Worm (Caenorhabditis elegans) whole organism, L1 larva: ENCODE data around the gene sdf-9.

Experiments used
- aha-1 ChIP-seq: fragments of 150-350 bp; optimal IDR thresholded peaks from 2 replicates; lab custom pipeline; 2014; ENCODE audit warnings: missing biosample characterization, missing genetic modification characterization
- aly-2 ChIP-seq: fragments of 150-350 bp; optimal IDR thresholded peaks from 2 replicates; lab custom pipeline; 2014; ENCODE audit warnings: missing biosample characterization, missing genetic modification characterization
- blmp-1 ChIP-seq: fragments of 150-350 bp; optimal IDR thresholded peaks from 2 replicates; lab custom pipeline; 2014; ENCODE audit warnings: missing biosample characterization, missing genetic modification characterization
- ceh-8 ChIP-seq: fragments of 200-800 bp; sonication (Bioruptor generic); optimal IDR thresholded peaks from 2 replicates; lab custom pipeline; 2018; ENCODE audit warnings: mild to moderate bottlenecking, missing genetic modification characterization, moderate library complexity, missing compliant biosample characterization
- dsc-1 ChIP-seq: sonication (generic microtip); optimal IDR thresholded peaks from 2 replicates; lab custom pipeline; 2016; ENCODE audit warnings: mild to moderate bottlenecking, missing genetic modification characterization, missing compliant biosample characterization
- efl-3 ChIP-seq: fragments of 200-800 bp; sonication (Bioruptor generic); optimal IDR thresholded peaks from 2 replicates; lab custom pipeline; 2018; ENCODE audit warnings: mild to moderate bottlenecking, missing genetic modification characterization, missing compliant biosample characterization
- elt-2 ChIP-seq: sonication (generic microtip); optimal IDR thresholded peaks from 2 replicates; lab custom pipeline; 2016; ENCODE audit warnings: missing genetic modification characterization, mild to moderate bottlenecking, inconsistent platforms, missing compliant biosample characterization, missing genetic modification reagents
- fkh-4 ChIP-seq: sonication (generic microtip); optimal IDR thresholded peaks from 2 replicates; lab custom pipeline; 2016; ENCODE audit warnings: missing compliant biosample characterization, missing genetic modification characterization, borderline replicate concordance
- fkh-8 ChIP-seq: sonication (generic microtip); optimal IDR thresholded peaks from 2 replicates; lab custom pipeline; 2016; ENCODE audit warnings: mild to moderate bottlenecking, missing genetic modification characterization, missing compliant biosample characterization
- hpl-2 ChIP-seq: fragments of 150-350 bp; optimal IDR thresholded peaks from 2 replicates; lab custom pipeline; 2014; ENCODE audit warnings: missing biosample characterization, missing genetic modification reagents, missing genetic modification characterization
- isw-1 ChIP-seq: fragments of 200-800 bp; sonication (Bioruptor generic); IDR thresholded peaks from 2 replicates; pipeline ENCODE4 v1.3.6; 2022; ENCODE audit warnings: missing genetic modification characterization, missing compliant biosample characterization
- jun-1 ChIP-seq: fragments of 150-350 bp; optimal IDR thresholded peaks from 2 replicates; lab custom pipeline; 2014; ENCODE audit warnings: missing biosample characterization, missing genetic modification reagents, missing genetic modification characterization
- lin-14 ChIP-seq: fragments of 200-800 bp; sonication (Bioruptor generic); optimal IDR thresholded peaks from 2 replicates; lab custom pipeline; 2018; ENCODE audit warnings: mild to moderate bottlenecking, missing genetic modification characterization, moderate library complexity, missing compliant biosample characterization
- lin-15B ChIP-seq: fragments of 150-350 bp; sonication (generic microtip); optimal IDR thresholded peaks from 3 replicates; lab custom pipeline; 2014; ENCODE audit warnings: missing biosample characterization, missing genetic modification characterization
- lin-35 ChIP-seq, 2 experiments: fragments of 150-350 bp; optimal IDR thresholded peaks; 2 replicates each; lab custom pipeline; 2014; ENCODE audit warnings: missing biosample characterization in 2 of 2, missing genetic modification characterization in 2 of 2, missing genetic modification reagents in 2 of 2
- lir-3 ChIP-seq: sonication (generic microtip); optimal IDR thresholded peaks from 2 replicates; lab custom pipeline; 2016; ENCODE audit warnings: mild to moderate bottlenecking, missing genetic modification characterization, moderate library complexity, missing compliant biosample characterization; ENCODE audit not compliant: poor library complexity
- lsy-2 ChIP-seq, 2 experiments: fragments of 150-350 bp; optimal IDR thresholded peaks; 2 replicates each; lab custom pipeline; 2014; ENCODE audit warnings: missing biosample characterization in 2 of 2, missing genetic modification characterization in 2 of 2
- mdl-1 ChIP-seq, 2 experiments: fragments of 150-350 bp; optimal IDR thresholded peaks; 2 replicates each; lab custom pipeline; 2014 to 2017; ENCODE audit warnings: missing biosample characterization in 2 of 2, missing genetic modification characterization in 2 of 2, inconsistent platforms in 1 of 2
- mep-1 ChIP-seq: fragments of 150-350 bp; optimal IDR thresholded peaks from 2 replicates; lab custom pipeline; 2014; ENCODE audit warnings: missing biosample characterization, missing genetic modification characterization
- nhr-19 ChIP-seq: fragments of 200-800 bp; sonication (Bioruptor generic); conservative IDR thresholded peaks from 2 replicates; pipeline ENCODE4 v1.3.6; 2022; ENCODE audit warnings: missing genetic modification characterization, missing compliant biosample characterization
- nhr-20 ChIP-seq: sonication (generic microtip); optimal IDR thresholded peaks from 2 replicates; lab custom pipeline; 2016; ENCODE audit warnings: mild to moderate bottlenecking, missing genetic modification characterization, missing compliant biosample characterization
- nhr-28 ChIP-seq: fragments of 150-350 bp; optimal IDR thresholded peaks from 2 replicates; lab custom pipeline; 2014; ENCODE audit warnings: missing biosample characterization, missing genetic modification characterization
- nhr-71 ChIP-seq: sonication (generic microtip); optimal IDR thresholded peaks from 2 replicates; lab custom pipeline; 2016; ENCODE audit warnings: mild to moderate bottlenecking, missing genetic modification characterization, moderate library complexity, missing compliant biosample characterization
- nhr-76 ChIP-seq: sonication (generic microtip); optimal IDR thresholded peaks from 2 replicates; lab custom pipeline; 2017; ENCODE audit warnings: missing biosample characterization, missing genetic modification characterization
- nhr-77 ChIP-seq: fragments of 150-350 bp; optimal IDR thresholded peaks from 2 replicates; lab custom pipeline; 2014; ENCODE audit warnings: missing biosample characterization, missing genetic modification characterization
- nhr-85 ChIP-seq: sonication (generic microtip); peaks from one replicate; lab custom pipeline; 2016; ENCODE audit warnings: missing genetic modification characterization, inconsistent platforms, missing compliant biosample characterization
- nhr-90 ChIP-seq: sonication (generic microtip); optimal IDR thresholded peaks from 2 replicates; lab custom pipeline; 2016; ENCODE audit warnings: mild to moderate bottlenecking, missing genetic modification characterization, missing compliant biosample characterization; ENCODE audit not compliant: poor library complexity
- pqm-1 ChIP-seq: sonication (generic microtip); optimal IDR thresholded peaks from 3 replicates; lab custom pipeline; 2017; ENCODE audit warnings: missing biosample characterization, missing genetic modification characterization
- swsn-7 ChIP-seq: sonication (generic microtip); optimal IDR thresholded peaks from 2 replicates; lab custom pipeline; 2016; ENCODE audit warnings: missing genetic modification characterization, missing compliant biosample characterization
- tbx-2 ChIP-seq: sonication (generic microtip); optimal IDR thresholded peaks from 2 replicates; lab custom pipeline; 2016; ENCODE audit warnings: missing genetic modification characterization, missing compliant biosample characterization
- tlp-1 ChIP-seq: fragments of 150-350 bp; optimal IDR thresholded peaks from 2 replicates; lab custom pipeline; 2014; ENCODE audit warnings: missing biosample characterization, missing genetic modification characterization
- unc-130 ChIP-seq: fragments of 150-350 bp; optimal IDR thresholded peaks from 2 replicates; lab custom pipeline; 2017; ENCODE audit warnings: missing biosample characterization, missing genetic modification characterization, inconsistent platforms
- unc-30 ChIP-seq: sonication (generic microtip); optimal IDR thresholded peaks from 2 replicates; lab custom pipeline; 2017; ENCODE audit warnings: missing biosample characterization, missing genetic modification characterization
- zag-1 ChIP-seq: fragments of 150-350 bp; optimal IDR thresholded peaks from 2 replicates; lab custom pipeline; 2014; ENCODE audit warnings: missing biosample characterization, missing genetic modification characterization
- ztf-11 ChIP-seq, 2 experiments: sonication (generic microtip); optimal IDR thresholded peaks; 2 replicates each; lab custom pipeline; 2016 to 2017; ENCODE audit warnings: missing genetic modification characterization in 2 of 2, missing biosample characterization in 1 of 2, missing compliant biosample characterization in 1 of 2
- ztf-4 ChIP-seq: fragments of 150-350 bp; optimal IDR thresholded peaks from 2 replicates; lab custom pipeline; 2014; ENCODE audit warnings: missing biosample characterization, missing genetic modification characterization

Gene sdf-9

DNA sequence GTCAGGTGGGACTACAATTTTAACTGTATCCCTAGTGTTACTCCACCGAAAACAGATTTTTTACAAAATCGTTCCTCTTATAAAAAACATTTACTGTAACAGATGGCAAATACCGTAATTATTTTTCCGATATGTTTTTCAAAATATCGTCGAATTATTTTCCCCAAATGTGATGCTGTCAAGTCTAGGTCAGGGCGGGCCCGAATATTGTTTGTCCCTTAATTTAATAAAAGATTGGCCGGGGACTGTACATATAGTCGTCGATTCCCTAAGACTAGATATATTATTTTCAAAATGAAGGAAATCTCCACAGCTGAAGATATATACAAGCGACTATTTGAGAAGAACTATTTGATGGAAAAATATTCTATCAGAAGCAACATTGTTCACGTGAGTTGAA, at the start of gene sdf-9:
Gene sdf-9, plus strand, starts transcription at position 301 of the 400 bp plus-strand sequence.
- TF ChIP-seq ceh-8 (peak; percentile 26), jun-1 (no peak)

DNA sequence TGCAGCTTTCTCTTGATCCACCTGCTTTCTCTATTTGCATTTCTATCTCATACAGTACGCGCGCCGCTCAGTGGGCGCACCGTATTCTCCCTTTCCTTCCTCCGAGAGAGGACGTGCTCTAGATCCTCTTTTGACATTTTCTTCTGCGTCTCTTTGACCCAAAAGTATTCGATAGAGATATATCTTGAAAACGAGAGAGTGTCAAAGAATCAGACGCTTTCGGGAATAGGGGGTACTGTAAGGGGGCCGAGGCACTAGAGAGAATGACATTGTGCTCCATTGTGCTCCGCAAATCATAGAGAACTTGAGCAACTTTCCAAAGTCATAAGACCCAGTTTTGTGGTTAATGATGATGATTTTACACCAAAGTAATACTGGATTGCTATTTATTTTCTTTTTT, 48.9 kb upstream of the sdf-9 start:
- TF ChIP-seq mdl-1 (tag; optimal IDR thresholded peaks at IDR 0.05; lab: Kevin White, UChicago) (peak in 1 of 2 experiments; percentile 25), aha-1 (no peak), nhr-77 (tag; lab: Kevin White, UChicago) (peak; percentile 69), mep-1 (tag; lab: Kevin White, UChicago) (no peak), nhr-20 (tag; lab: Kevin White, UChicago) (peak; percentile 27), nhr-71 (tag; lab: Kevin White, UChicago) (peak; percentile 21), blmp-1 (tag; lab: Kevin White, UChicago) (peak; percentile 8), swsn-7 (tag; lab: Kevin White, UChicago) (peak; percentile 14), lin-14 (GFP tag; lab: Kevin White, UChicago) (peak; percentile 37), unc-130 (no peak), tbx-2 (tag; lab: Kevin White, UChicago) (peak; percentile 27), nhr-19 (GFP tag; lab: Robert Waterston, UW) (peak; percentile 34), lsy-2 (tag; optimal IDR thresholded peaks at IDR 0.05; lab: Kevin White, UChicago) (peak in 1 of 2 experiments; percentile 86), lir-3 (tag; lab: Kevin White, UChicago) (no peak)

DNA sequence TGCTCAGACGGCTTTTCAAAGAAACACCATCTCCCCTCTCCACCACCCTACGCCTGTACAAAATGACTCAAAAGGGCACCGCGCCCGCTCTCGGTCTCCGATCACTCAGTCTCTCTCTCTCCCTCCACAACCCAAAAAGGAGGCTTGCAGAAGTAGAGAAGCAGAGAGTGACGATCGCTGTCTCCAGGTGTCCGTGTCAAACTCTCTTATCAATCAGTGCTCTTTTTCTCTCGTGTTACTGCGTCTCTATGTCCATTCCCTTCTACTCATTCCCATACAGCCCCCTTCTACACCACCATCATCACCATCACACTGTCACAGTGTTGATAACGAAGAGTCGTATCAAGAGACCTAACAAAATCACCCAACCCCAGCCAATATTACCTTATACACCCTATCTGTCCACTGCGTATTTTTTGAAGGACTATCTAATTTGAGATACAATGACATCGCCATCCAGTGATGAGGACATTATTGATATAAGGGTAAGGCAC, 45.4 kb upstream of the sdf-9 start, which contains the start of gene pha-4:
Gene pha-4, plus strand, starts transcription at position 444 of the 494 bp plus-strand sequence.
- TF ChIP-seq pqm-1 (tag; lab: Kevin White, UChicago) (peak; percentile 69), jun-1 (peak; percentile 0), lsy-2 (tag; optimal IDR thresholded peaks at IDR 0.05; lab: Kevin White, UChicago) (no peak), elt-2 (tag; lab: Kevin White, UChicago) (peak; percentile 68), zag-1 (no peak), lin-35 (GFP tag; optimal IDR thresholded peaks at IDR 0.05; lab: Kevin White, UChicago) (peak in 1 of 2 experiments; percentile 30), lin-14 (GFP tag; lab: Kevin White, UChicago) (peak; percentile 4)
- TF ChIP-seq, all 84 proteins: peak for 5

DNA sequence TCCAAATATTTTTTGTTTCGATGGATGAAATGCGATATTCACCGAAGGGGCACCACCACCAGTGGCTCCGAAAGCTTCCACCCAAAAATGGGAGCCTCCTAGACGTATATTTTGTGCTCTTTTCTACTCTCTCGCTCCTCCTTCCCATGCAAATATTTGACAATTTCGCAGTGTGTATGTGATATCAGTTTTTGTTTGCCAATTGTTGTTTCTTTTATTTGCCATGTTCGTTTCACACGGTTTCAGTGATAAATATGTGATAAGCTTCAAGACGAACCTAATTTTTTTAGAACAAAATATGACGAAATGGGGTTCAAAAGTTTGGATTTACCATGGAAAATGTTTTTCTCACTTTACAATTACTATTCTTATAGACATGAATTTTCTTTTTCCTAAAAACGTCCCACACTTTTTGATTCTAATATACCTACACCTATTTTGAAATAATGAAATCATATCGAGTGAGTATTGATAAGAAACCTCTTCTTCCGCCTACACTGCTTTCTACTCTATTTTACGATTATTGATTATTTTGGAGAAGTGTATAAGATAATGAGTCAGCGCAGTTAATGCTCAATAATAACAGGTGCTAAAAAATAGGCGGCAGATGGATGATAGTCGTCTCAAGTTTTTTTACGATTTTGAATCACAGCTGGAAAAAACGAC, 44.0 kb upstream of the sdf-9 start:
- TF ChIP-seq hpl-2, result no peak
- no peak for TF ChIP-seq aly-2 (tag; lab: Kevin White, UChicago)
- TF ChIP-seq fkh-8, result no peak
- peak; percentile 25 for TF ChIP-seq lin-14 (GFP tag; lab: Kevin White, UChicago)
- TF ChIP-seq lin-15B, result no peak
- no peak for TF ChIP-seq nhr-76 (tag; lab: Kevin White, UChicago)
- no peak for TF ChIP-seq dsc-1
- no peak for TF ChIP-seq mep-1 (tag; lab: Kevin White, UChicago)
- TF ChIP-seq elt-2 (tag; lab: Kevin White, UChicago), result peak; percentile 16
- TF ChIP-seq tlp-1 (tag; lab: Kevin White, UChicago), result no peak
- no peak for TF ChIP-seq nhr-90 (tag; lab: Kevin White, UChicago)
- no peak for TF ChIP-seq ztf-4 (tag; lab: Kevin White, UChicago)
- TF ChIP-seq efl-3 (GFP tag; lab: Kevin White, UChicago), result no peak
- no peak for TF ChIP-seq isw-1
- no peak for TF ChIP-seq unc-30 (tag; lab: Kevin White, UChicago)
- no peak for TF ChIP-seq zag-1
- no peak for TF ChIP-seq nhr-28 (tag; lab: Kevin White, UChicago)
- TF ChIP-seq fkh-4 (tag; lab: Kevin White, UChicago), result no peak
- no peak for TF ChIP-seq ztf-11 (tag; optimal IDR thresholded peaks at IDR 0.05; lab: Kevin White, UChicago)
- no peak for TF ChIP-seq nhr-71 (tag; lab: Kevin White, UChicago)
- peak; percentile 24 for TF ChIP-seq nhr-85
